Fruit fly (Drosophila melanogaster) whole organism: Measurements from ENCODE around the gene Syt7.

Experiments
- CG8478 ChIP-seq: fragments of >200 bp; optimal IDR thresholded peaks from 2 replicates; lab custom pipeline; 2018; ENCODE audit warnings: inconsistent platforms
- Dll ChIP-seq: fragments of >200 bp; optimal IDR thresholded peaks from 2 replicates; lab custom pipeline; 2017
- EcR ChIP-seq, 2 experiments: fragments of >200 bp; optimal IDR thresholded peaks; 2 replicates each; lab custom pipeline; 2017; ENCODE audit warnings: missing biosample characterization in 2 of 2, missing genetic modification characterization in 2 of 2, missing genetic modification reagents in 2 of 2
- pan ChIP-seq: fragments of >200 bp; optimal IDR thresholded peaks from 2 replicates; lab custom pipeline; 2017
- psq ChIP-seq: fragments of >200 bp; optimal IDR thresholded peaks from 2 replicates; lab custom pipeline; 2017
- usp ChIP-seq: fragments of >200 bp; optimal IDR thresholded peaks from 2 replicates; lab custom pipeline; 2017; ENCODE audit warnings: missing biosample characterization, missing genetic modification characterization, mixed read lengths

DNA sequence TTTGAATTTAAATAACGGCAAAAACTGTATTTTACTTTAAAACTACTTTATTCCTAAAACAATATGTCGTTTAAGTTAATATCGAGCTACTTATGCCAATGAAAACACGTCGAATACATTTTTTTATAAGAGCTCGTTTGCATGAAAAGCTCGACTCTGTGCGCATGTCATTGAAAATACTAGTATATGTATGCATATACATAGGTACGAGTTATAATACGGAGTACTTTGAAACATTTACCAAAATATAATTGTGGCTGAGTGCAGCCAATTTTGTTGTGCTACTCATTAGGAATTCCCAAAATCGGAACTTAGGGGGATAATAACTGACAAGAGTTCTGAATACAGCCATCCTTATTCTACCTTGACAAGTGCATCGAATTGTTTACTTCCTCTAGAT lies 584 bp downstream of the Syt7 start:
- TF ChIP-seq CG8478 (lab: Kevin White, UChicago): no peak
- TF ChIP-seq usp (GFP tag; lab: Kevin White, UChicago): no peak
- no peak for TF ChIP-seq Dll (lab: Kevin White, UChicago)
- no peak for TF ChIP-seq pan (lab: Kevin White, UChicago)
- TF ChIP-seq psq (lab: Kevin White, UChicago): no peak
- no peak for TF ChIP-seq EcR (GFP tag; optimal IDR thresholded peaks at IDR 0.05; lab: Kevin White, UChicago)
